Worm (Caenorhabditis elegans) whole organism, mixed stage, embryonic: Measurements from ENCODE around the gene ubl-1.

Source experiments
- ceh-39 ChIP-seq: fragments of 150-350 bp; optimal IDR thresholded peaks from 2 replicates; lab custom pipeline; 2014; ENCODE audit warnings: missing biosample characterization, missing genetic modification characterization
- elt-1 ChIP-seq: sonication (generic microtip); optimal IDR thresholded peaks from 2 replicates; lab custom pipeline; 2017; ENCODE audit warnings: missing genetic modification characterization, mild to moderate bottlenecking, missing compliant biosample characterization, antibody characterized with exemption, moderate library complexity, borderline replicate concordance; ENCODE audit not compliant: insufficient read depth
- elt-3 ChIP-seq: fragments of 150-350 bp; optimal IDR thresholded peaks from 2 replicates; lab custom pipeline; 2014; ENCODE audit warnings: missing biosample characterization, missing genetic modification characterization
- lin-13 ChIP-seq: fragments of 150-350 bp; optimal IDR thresholded peaks from 2 replicates; lab custom pipeline; 2014; ENCODE audit warnings: missing biosample characterization, missing genetic modification characterization
- mab-5 ChIP-seq: fragments of 150-350 bp; optimal IDR thresholded peaks from 2 replicates; lab custom pipeline; 2014; ENCODE audit warnings: missing biosample characterization, missing genetic modification characterization
- nhr-28 ChIP-seq: fragments of 150-350 bp; optimal IDR thresholded peaks from 2 replicates; lab custom pipeline; 2014; ENCODE audit warnings: missing biosample characterization, missing genetic modification characterization
- nhr-76 ChIP-seq: sonication (generic microtip); optimal IDR thresholded peaks from 2 replicates; lab custom pipeline; 2017; ENCODE audit warnings: missing biosample characterization, missing genetic modification characterization
- pha-4 ChIP-seq: fragments of 150-350 bp; optimal IDR thresholded peaks from 2 replicates; lab custom pipeline; 2018; ENCODE audit warnings: missing biosample characterization, missing genetic modification reagents, missing genetic modification characterization
- sem-2 ChIP-seq: fragments of 200-800 bp; sonication (Bioruptor generic); optimal IDR thresholded peaks from 2 replicates; lab custom pipeline; 2018; ENCODE audit warnings: mild to moderate bottlenecking, missing genetic modification characterization, missing compliant biosample characterization
- snpc-4 ChIP-seq: fragments of 150-350 bp; optimal IDR thresholded peaks from 2 replicates; lab custom pipeline; 2014; ENCODE audit warnings: missing biosample characterization, missing genetic modification characterization
- unc-120 ChIP-seq: sonication (generic microtip); optimal IDR thresholded peaks from 2 replicates; lab custom pipeline; 2017; ENCODE audit warnings: missing genetic modification characterization, missing compliant biosample characterization; ENCODE audit not compliant: poor library complexity, severe bottlenecking
- unc-62 ChIP-seq: fragments of 150-350 bp; optimal IDR thresholded peaks from 2 replicates; lab custom pipeline; 2014; ENCODE audit warnings: missing biosample characterization, missing genetic modification reagents, missing genetic modification characterization

DNA sequence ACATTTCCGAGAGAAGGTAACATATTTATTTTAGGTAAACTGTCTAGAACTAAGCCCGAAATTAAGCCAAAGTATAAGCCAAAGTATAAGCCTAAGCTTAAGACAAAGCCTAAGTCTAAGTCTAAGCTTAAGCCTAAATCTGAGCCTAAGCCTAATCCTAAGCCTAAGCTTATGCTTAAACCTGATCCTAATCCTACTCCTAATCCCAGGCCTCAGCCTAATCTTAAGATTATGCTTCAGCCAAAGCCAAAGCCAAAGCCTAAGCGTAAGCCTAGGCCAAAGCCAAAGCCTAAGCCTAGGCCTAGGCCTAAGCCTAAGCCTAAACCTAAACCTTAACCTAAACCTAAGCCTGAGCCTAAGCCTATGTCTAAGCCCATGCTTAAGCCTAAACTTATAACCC is 12.2 kb upstream of the ubl-1 start:
- TF ChIP-seq nhr-28 (no peak), mab-5 (tag; lab: Kevin White, UChicago) (no peak), unc-62 (GFP tag; lab: Kevin White, UChicago) (no peak), ceh-39 (tag; lab: Kevin White, UChicago) (no peak), elt-1 (tag; lab: Kevin White, UChicago) (no peak), unc-120 (tag; lab: Kevin White, UChicago) (no peak), sem-2 (GFP tag; lab: Kevin White, UChicago) (no peak), pha-4 (no peak), elt-3 (tag; lab: Kevin White, UChicago) (no peak), nhr-76 (tag; lab: Kevin White, UChicago) (no peak), snpc-4 (tag; lab: Kevin White, UChicago) (no peak), lin-13 (tag; lab: Kevin White, UChicago) (no peak)
